Fruit fly (Drosophila melanogaster) whole organism, wandering third instar larva: ENCODE measurements around the gene CLIP-190.

Experiments
- Abd-B ChIP-seq: fragments of >200 bp; optimal IDR thresholded peaks from 2 replicates; lab custom pipeline; 2017; ENCODE audit warnings: missing biosample characterization, missing genetic modification characterization
- CG32264 ChIP-seq: fragments of 200-800 bp; sonication (Bioruptor generic); optimal IDR thresholded peaks from 2 replicates; lab custom pipeline; 2016; ENCODE audit warnings: missing biosample characterization, missing genetic modification characterization
- CG9705 ChIP-seq: fragments of 200-800 bp; sonication (Bioruptor generic); optimal IDR thresholded peaks from 2 replicates; lab custom pipeline; 2018; ENCODE audit warnings: missing biosample characterization, mild to moderate bottlenecking, missing genetic modification characterization
- CrebA ChIP-seq: fragments of 200-800 bp; sonication (Bioruptor generic); optimal IDR thresholded peaks from 2 replicates; lab custom pipeline; 2016; ENCODE audit warnings: missing biosample characterization, mild to moderate bottlenecking, missing genetic modification characterization, borderline replicate concordance
- Dfd ChIP-seq: fragments of >200 bp; optimal IDR thresholded peaks from 2 replicates; lab custom pipeline; 2017; ENCODE audit warnings: missing biosample characterization, missing genetic modification characterization
- GATAd ChIP-seq: sonication (Bioruptor generic); optimal IDR thresholded peaks from 2 replicates; lab custom pipeline; 2016; ENCODE audit warnings: missing biosample characterization, missing genetic modification characterization
- HLH106 ChIP-seq: fragments of 200-800 bp; optimal IDR thresholded peaks from 3 replicates; lab custom pipeline; 2019; ENCODE audit warnings: missing biosample characterization, mild to moderate bottlenecking, missing genetic modification characterization, moderate library complexity
- Hr83 ChIP-seq: fragments of 200-300 bp; sonication (Bioruptor generic); optimal IDR thresholded peaks from 2 replicates; lab custom pipeline; 2016; ENCODE audit warnings: missing biosample characterization, mild to moderate bottlenecking, missing genetic modification characterization, moderate library complexity; ENCODE audit not compliant: poor library complexity, severe bottlenecking
- Jra ChIP-seq: sonication (Bioruptor generic); optimal IDR thresholded peaks from 2 replicates; lab custom pipeline; 2016; ENCODE audit warnings: missing biosample characterization, missing genetic modification characterization
- Mio ChIP-seq: sonication (Bioruptor generic); optimal IDR thresholded peaks from 2 replicates; lab custom pipeline; 2016; ENCODE audit warnings: missing biosample characterization, missing genetic modification characterization
- Myc ChIP-seq: fragments of >200 bp; optimal IDR thresholded peaks from 2 replicates; lab custom pipeline; 2017
- N ChIP-seq: fragments of >200 bp; optimal IDR thresholded peaks from 2 replicates; lab custom pipeline; 2018; ENCODE audit warnings: missing biosample characterization, missing external identifiers, missing genetic modification characterization
- OdsH ChIP-seq: fragments of 200-800 bp; sonication (Bioruptor generic); optimal IDR thresholded peaks from 2 replicates; lab custom pipeline; 2016; ENCODE audit warnings: missing biosample characterization, mild to moderate bottlenecking, missing genetic modification characterization
- Rel ChIP-seq, 2 experiments: fragments of 200-800 bp; sonication (Bioruptor generic) in 1 of 2; optimal IDR thresholded peaks; 2 replicates in 1 of 2; 3 replicates in 1 of 2; lab custom pipeline; 2016 to 2019; ENCODE audit warnings: mild to moderate bottlenecking in 2 of 2, missing biosample characterization in 2 of 2, missing genetic modification characterization in 2 of 2, moderate library complexity in 1 of 2
- Sp1 ChIP-seq: fragments of 200-800 bp; sonication (Bioruptor generic); optimal IDR thresholded peaks from 3 replicates; lab custom pipeline; 2019; ENCODE audit warnings: missing biosample characterization, mild to moderate bottlenecking, missing genetic modification characterization, moderate library complexity
- Vsx2 ChIP-seq: fragments of 200-300, 225-300 bp; sonication (Bioruptor generic); optimal IDR thresholded peaks from 2 replicates; lab custom pipeline; 2018; ENCODE audit warnings: missing biosample characterization, missing genetic modification characterization; ENCODE audit not compliant: partially characterized antibody
- br ChIP-seq: fragments of 200-800 bp; sonication (Bioruptor generic); optimal IDR thresholded peaks from 2 replicates; lab custom pipeline; 2016; ENCODE audit warnings: missing biosample characterization, missing genetic modification characterization
- brk ChIP-seq: fragments of 200-800 bp; sonication (Bioruptor generic); optimal IDR thresholded peaks from 2 replicates; lab custom pipeline; 2016; ENCODE audit warnings: missing biosample characterization, mild to moderate bottlenecking, missing genetic modification characterization
- dl ChIP-seq, 2 experiments: fragments of 175-275, 200-275 bp in 1 of 2; fragments of 200-275 bp in 1 of 2; sonication (Bioruptor generic); optimal IDR thresholded peaks; lab custom pipeline; 2018; ENCODE audit warnings: mild to moderate bottlenecking in 2 of 2, missing biosample characterization in 2 of 2, missing genetic modification characterization in 2 of 2, moderate library complexity in 2 of 2; ENCODE audit not compliant: partially characterized antibody in 2 of 2, insufficient read depth in 1 of 2
- dmrt93B ChIP-seq: fragments of 200-800 bp; sonication (Bioruptor generic); optimal IDR thresholded peaks from 2 replicates; lab custom pipeline; 2018; ENCODE audit warnings: missing biosample characterization, mild to moderate bottlenecking, missing genetic modification characterization
- dsf ChIP-seq: sonication (Bioruptor generic); optimal IDR thresholded peaks from 2 replicates; lab custom pipeline; 2016; ENCODE audit warnings: missing biosample characterization, missing genetic modification characterization, borderline replicate concordance
- foxo ChIP-seq, 2 experiments: fragments of 200-800 bp; sonication (Bioruptor generic); optimal IDR thresholded peaks; 2 replicates in 1 of 2; 3 replicates in 1 of 2; lab custom pipeline; 2016 to 2017; ENCODE audit warnings: missing biosample characterization in 2 of 2, missing genetic modification characterization in 2 of 2
- fru ChIP-seq: fragments of 200-800 bp; sonication (Bioruptor generic); optimal IDR thresholded peaks from 3 replicates; lab custom pipeline; 2016; ENCODE audit warnings: missing biosample characterization, mild to moderate bottlenecking, missing genetic modification characterization
- lola ChIP-seq: fragments of >200 bp; optimal IDR thresholded peaks from 2 replicates; lab custom pipeline; 2017; ENCODE audit warnings: missing biosample characterization, missing genetic modification characterization
- pan ChIP-seq: fragments of >200 bp; optimal IDR thresholded peaks from 2 replicates; lab custom pipeline; 2017
- psq ChIP-seq: fragments of 200-800 bp; sonication (Bioruptor generic); optimal IDR thresholded peaks from 3 replicates; lab custom pipeline; 2017; ENCODE audit warnings: missing biosample characterization, mild to moderate bottlenecking, missing genetic modification characterization, moderate library complexity
- rgr ChIP-seq: fragments of 200-800 bp; sonication (Bioruptor generic); optimal IDR thresholded peaks from 3 replicates; lab custom pipeline; 2016; ENCODE audit warnings: missing biosample characterization, mild to moderate bottlenecking, missing genetic modification characterization
- tai ChIP-seq: sonication (Bioruptor generic); optimal IDR thresholded peaks from 2 replicates; lab custom pipeline; 2016; ENCODE audit warnings: missing biosample characterization, missing genetic modification characterization
- usp ChIP-seq: fragments of >200 bp; optimal IDR thresholded peaks from 2 replicates; lab custom pipeline; 2017; ENCODE audit warnings: missing biosample characterization, missing genetic modification characterization
- woc ChIP-seq: sonication (Bioruptor generic); optimal IDR thresholded peaks from 2 replicates; lab custom pipeline; 2016; ENCODE audit warnings: missing biosample characterization, mild to moderate bottlenecking, missing genetic modification characterization

The CLIP-190 gene

dm6 chr2L:17412533-17412932, 28.0 kb downstream of the CLIP-190 start, which contains the start of gene Rsph9:
TSS of gene Rsph9 (minus strand) at chr2L:17412633.
- no peak for TF ChIP-seq psq

dm6 chr2L:17420419-17420818, 35.9 kb downstream of the CLIP-190 start:
- TF ChIP-seq Rel (GFP tag; optimal IDR thresholded peaks at IDR 0.05; lab: Kevin White, UChicago) (no peak), Rel (tag; optimal IDR thresholded peaks at IDR 0.05; lab: Kevin White, UChicago) (peak; percentile 98), tai (GFP tag; lab: Kevin White, UChicago) (no peak)

dm6 chr2L:17421366-17421765, 36.9 kb downstream of the CLIP-190 start:
- TF ChIP-seq foxo (GFP tag; optimal IDR thresholded peaks at IDR 0.05; lab: Kevin White, UChicago) (peak in 1 of 2 experiments; percentile 18), br (no peak), psq (peak; percentile 62), Abd-B (GFP tag; lab: Kevin White, UChicago) (no peak), woc (GFP tag; lab: Kevin White, UChicago) (no peak), HLH106 (tag; lab: Kevin White, UChicago) (peak; percentile 65), tai (GFP tag; lab: Kevin White, UChicago) (no peak), CG32264 (no peak), CG9705 (GFP tag; lab: Kevin White, UChicago) (no peak), OdsH (GFP tag; lab: Kevin White, UChicago) (peak; percentile 4), GATAd (GFP tag; lab: Kevin White, UChicago) (no peak), fru (GFP tag; lab: Kevin White, UChicago) (peak; percentile 47), rgr (GFP tag; lab: Kevin White, UChicago) (peak; percentile 35), Vsx2 (GFP tag; lab: Kevin White, UChicago) (no peak), dmrt93B (GFP tag; lab: Kevin White, UChicago) (peak; percentile 36), dl (GFP tag; optimal IDR thresholded peaks at IDR 0.05; lab: Kevin White, UChicago; ENCODE audit: insufficient read depth in 1 of 2, partially characterized antibody in 2 of 2) (no peak), N (GFP tag; lab: Kevin White, UChicago) (no peak)

dm6 chr2L:17422089-17422488, 37.6 kb downstream of the CLIP-190 start:
- TF ChIP-seq dsf = no peak
- TF ChIP-seq CG32264 = no peak
- no peak for TF ChIP-seq brk
- no peak for TF ChIP-seq Hr83 (GFP tag; lab: Kevin White, UChicago)
- no peak for TF ChIP-seq Mio (GFP tag; lab: Kevin White, UChicago)
- no peak for TF ChIP-seq Jra (GFP tag; lab: Kevin White, UChicago)
- no peak for TF ChIP-seq N (GFP tag; lab: Kevin White, UChicago)
- TF ChIP-seq tai (GFP tag; lab: Kevin White, UChicago) = no peak
- TF ChIP-seq dl (GFP tag; optimal IDR thresholded peaks at IDR 0.05; lab: Kevin White, UChicago; ENCODE audit: insufficient read depth in 1 of 2, partially characterized antibody in 2 of 2) = no peak
- no peak for TF ChIP-seq lola (GFP tag; lab: Kevin White, UChicago)
- no peak for TF ChIP-seq Vsx2 (GFP tag; lab: Kevin White, UChicago)
- TF ChIP-seq Myc = no peak
- TF ChIP-seq fru (GFP tag; lab: Kevin White, UChicago) = no peak
- no peak for TF ChIP-seq psq
- no peak for TF ChIP-seq Dfd (GFP tag; lab: Kevin White, UChicago)
- TF ChIP-seq pan (lab: Kevin White, UChicago) = no peak
- no peak for TF ChIP-seq usp
- TF ChIP-seq Sp1 (GFP tag; lab: Kevin White, UChicago) = no peak
- no peak for TF ChIP-seq CG9705 (GFP tag; lab: Kevin White, UChicago)
- TF ChIP-seq woc (GFP tag; lab: Kevin White, UChicago) = no peak

dm6 chr2L:17425005-17425404, 40.5 kb downstream of the CLIP-190 start:
- TF ChIP-seq OdsH (GFP tag; lab: Kevin White, UChicago) = no peak
- no peak for TF ChIP-seq Abd-B (GFP tag; lab: Kevin White, UChicago)
- no peak for TF ChIP-seq rgr (GFP tag; lab: Kevin White, UChicago)
- TF ChIP-seq CrebA (GFP tag; lab: Kevin White, UChicago) = no peak
- TF ChIP-seq, all 38 proteins: peak for 0
